Fruit fly (Drosophila melanogaster) S2 (cell line): ENCODE data around the gene NdufA3.

Experiments used
- CG8478 ChIP-seq: fragments of >200 bp; optimal IDR thresholded peaks from 2 replicates; lab custom pipeline; 2018
- CTCF ChIP-seq, 2 experiments: fragments of >200 bp; optimal IDR thresholded peaks; 2 replicates each; lab custom pipeline; 2018

NdufA3 gene

dm6 chrX:9163110-9163509 lies 3.3 kb upstream of the NdufA3 start, which contains the start of gene mei-P26:
Gene mei-P26, plus strand, starts transcription at chrX:9163255.
- TF ChIP-seq CTCF (optimal IDR thresholded peaks at IDR 0.05; lab: Kevin White, UChicago), result no peak
- no peak for TF ChIP-seq CG8478 (lab: Kevin White, UChicago)

- no peak for TF ChIP-seq CTCF (optimal IDR thresholded peaks at IDR 0.05; lab: Kevin White, UChicago)
- no peak for TF ChIP-seq CG8478 (lab: Kevin White, UChicago)
Observed at dm6 chrX:9161912-9162311, 2.1 kb upstream of the NdufA3 start, which contains the start of the genes Zpr1 and CG44532. Gene Zpr1, minus strand, starts transcription at chrX:9162090. Gene CG44532, plus strand, starts transcription at chrX:9162092.

dm6 chrX:9158366-9158765 lies 1.5 kb downstream of the NdufA3 start, which contains the start of the genes Ost48 and Dlip1:
Gene Ost48, minus strand, starts transcription at chrX:9158515.
Gene Dlip1, plus strand, starts transcription at chrX:9158622.
- no peak for TF ChIP-seq CG8478 (lab: Kevin White, UChicago)
- TF ChIP-seq CTCF (optimal IDR thresholded peaks at IDR 0.05; lab: Kevin White, UChicago), result no peak

dm6 chrX:9156388-9156823 lies 3.4 kb downstream of the NdufA3 start, which contains the start of gene His3.3B:
Gene His3.3B, minus strand, starts transcription at chrX:9156669.
- TF ChIP-seq CTCF (optimal IDR thresholded peaks at IDR 0.05; lab: Kevin White, UChicago) (peak in 1 of 2 experiments; percentile 32), CG8478 (lab: Kevin White, UChicago) (no peak)

DNA sequence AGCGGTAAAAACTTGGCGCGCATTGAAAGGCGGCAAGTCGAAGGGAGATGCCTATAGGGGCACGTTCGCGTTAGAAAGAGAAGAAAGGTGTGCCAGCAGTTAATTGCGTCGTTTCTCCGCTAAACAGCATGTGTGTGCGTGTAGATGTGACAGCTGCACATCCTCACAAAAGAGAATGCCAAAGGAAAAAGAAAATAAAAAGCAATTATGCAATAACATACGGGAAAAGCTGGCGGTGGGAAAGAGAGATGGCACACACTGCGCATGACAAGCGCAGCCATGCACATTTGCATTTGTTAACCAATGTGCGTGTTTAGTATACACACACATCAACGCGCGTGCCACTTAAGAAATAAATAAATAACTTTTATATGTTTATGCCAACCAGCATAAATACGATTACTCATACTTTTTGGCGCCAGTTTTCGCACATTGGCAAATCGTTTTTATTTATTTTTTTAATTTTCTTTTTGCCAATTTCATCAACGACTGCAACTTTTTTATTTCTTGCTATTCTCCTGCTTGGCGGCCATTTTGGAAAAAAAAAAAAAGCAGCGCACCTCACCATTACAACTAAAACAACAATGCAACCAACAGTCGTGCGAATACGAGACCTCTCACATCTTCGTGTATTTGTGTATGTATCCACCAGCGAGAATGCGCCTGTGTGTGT lies 4.0 kb downstream of the NdufA3 start:
- TF ChIP-seq CG8478 (lab: Kevin White, UChicago), result no peak
- TF ChIP-seq CTCF (optimal IDR thresholded peaks at IDR 0.05; lab: Kevin White, UChicago), result peak in 1 of 2 experiments; percentile 16

dm6 chrX:9155134-9155533 lies 4.7 kb downstream of the NdufA3 start:
- no peak for TF ChIP-seq CG8478 (lab: Kevin White, UChicago)
- no peak for TF ChIP-seq CTCF (optimal IDR thresholded peaks at IDR 0.05; lab: Kevin White, UChicago)

DNA sequence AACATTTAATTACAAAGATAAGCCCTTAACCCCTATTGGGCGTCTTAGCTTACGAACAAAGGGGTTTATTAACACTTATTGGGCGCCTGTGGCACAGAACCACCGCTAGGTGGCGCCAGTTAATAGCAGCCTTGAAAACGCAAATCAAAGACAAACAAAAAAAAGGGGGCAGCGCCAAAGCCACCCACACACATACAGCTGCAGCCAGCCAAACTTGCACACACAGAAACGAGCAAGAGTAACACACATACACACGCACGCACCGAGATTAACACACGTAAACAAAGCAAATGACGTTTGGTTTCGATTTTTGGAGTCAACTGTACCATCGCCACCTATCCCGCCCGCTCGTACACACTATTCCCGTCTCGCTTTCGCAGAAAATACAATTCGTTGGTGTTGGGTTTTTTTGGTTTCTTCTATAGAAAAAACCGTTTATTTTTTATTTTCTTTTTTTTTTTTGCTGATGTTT lies 7.7 kb downstream of the NdufA3 start:
- TF ChIP-seq CG8478 (lab: Kevin White, UChicago) (no peak), CTCF (optimal IDR thresholded peaks at IDR 0.05; lab: Kevin White, UChicago) (peak; percentile 85 to 89)

DNA sequence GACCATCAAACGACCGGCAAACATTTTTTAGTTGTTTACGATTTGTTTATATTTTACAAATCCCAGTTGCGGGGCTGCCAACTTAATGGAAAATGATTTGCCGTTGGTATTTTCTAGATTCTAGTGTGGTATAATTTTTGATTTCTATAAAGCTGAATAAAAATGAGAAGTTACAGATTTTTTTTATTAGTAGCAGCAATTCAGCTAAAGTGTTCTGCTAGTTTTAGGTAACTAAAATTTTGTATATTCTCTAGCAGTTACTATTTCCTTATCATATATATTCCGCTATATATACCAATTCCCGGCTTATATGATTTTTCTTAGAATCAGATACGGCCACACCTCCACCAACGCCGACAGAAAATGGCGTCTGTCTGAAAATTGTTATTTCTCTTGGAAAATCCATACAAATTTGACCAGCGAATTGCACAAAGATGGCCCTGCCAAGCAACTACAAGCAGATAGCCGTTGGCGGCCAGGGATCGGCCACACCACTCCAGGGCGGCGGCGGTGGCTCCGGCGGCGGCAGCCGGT lies 10.8 kb downstream of the NdufA3 start, which contains the start of the genes fh and Bap111:
fh (minus strand) TSS at position 83 of the 534 bp plus-strand sequence.
Bap111 (plus strand) TSS at position 321 of the 534 bp plus-strand sequence.
- TF ChIP-seq CTCF (optimal IDR thresholded peaks at IDR 0.05; lab: Kevin White, UChicago) (no peak), CG8478 (lab: Kevin White, UChicago) (no peak)

- TF ChIP-seq CG8478 (lab: Kevin White, UChicago) (no peak), CTCF (optimal IDR thresholded peaks at IDR 0.05; lab: Kevin White, UChicago) (no peak)
Observed at dm6 chrX:9142224-9142802, 17.5 kb downstream of the NdufA3 start, which contains the start of gene CG7065. Gene CG7065, plus strand, starts transcription at chrX:9142493.

DNA sequence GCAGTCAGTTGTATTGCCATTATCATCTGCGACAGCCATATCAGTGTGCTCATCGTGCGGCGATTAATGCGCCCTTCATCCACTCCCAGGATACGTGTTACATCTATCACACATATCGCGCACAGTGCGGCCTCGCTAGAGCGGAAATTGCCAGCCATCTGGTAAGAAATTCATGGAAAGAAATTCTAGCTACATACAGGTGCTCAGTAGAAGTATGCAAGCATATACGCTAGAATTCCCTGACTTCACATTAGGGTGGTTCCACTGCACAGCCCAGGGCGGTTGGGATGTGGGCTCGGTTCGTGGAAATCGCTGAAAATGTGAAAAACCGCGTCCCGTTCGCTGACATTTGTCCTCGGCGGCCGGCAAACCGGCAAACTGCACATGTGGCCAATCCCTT lies 18.6 kb downstream of the NdufA3 start:
- TF ChIP-seq CG8478 (lab: Kevin White, UChicago) (no peak), CTCF (optimal IDR thresholded peaks at IDR 0.05; lab: Kevin White, UChicago) (no peak)

- TF ChIP-seq CG8478 (lab: Kevin White, UChicago) (no peak), CTCF (optimal IDR thresholded peaks at IDR 0.05; lab: Kevin White, UChicago) (no peak)
Observed at dm6 chrX:9139138-9139537, 20.7 kb downstream of the NdufA3 start.

dm6 chrX:9136776-9137550 lies 22.9 kb downstream of the NdufA3 start:
- TF ChIP-seq CTCF (optimal IDR thresholded peaks at IDR 0.05; lab: Kevin White, UChicago) (no peak), CG8478 (lab: Kevin White, UChicago) (no peak)

dm6 chrX:9134922-9135453 lies 24.9 kb downstream of the NdufA3 start, which contains the start of gene fend:
Gene fend, minus strand, starts transcription at chrX:9135099.
- no peak for TF ChIP-seq CTCF (optimal IDR thresholded peaks at IDR 0.05; lab: Kevin White, UChicago)
- TF ChIP-seq CG8478 (lab: Kevin White, UChicago), result no peak
